Worm (Caenorhabditis elegans) whole organism, L2 larva: ENCODE data around the gene srx-62.

Source experiments
- alr-1 ChIP-seq: fragments of 150-350 bp; optimal IDR thresholded peaks from 2 replicates; lab custom pipeline; 2014; ENCODE audit warnings: missing biosample characterization, missing genetic modification characterization
- aly-2 ChIP-seq: fragments of 150-350 bp; optimal IDR thresholded peaks from 2 replicates; lab custom pipeline; 2014; ENCODE audit warnings: missing biosample characterization, missing genetic modification characterization
- fos-1 ChIP-seq: fragments of 150-350 bp; optimal IDR thresholded peaks from 2 replicates; lab custom pipeline; 2014; ENCODE audit warnings: missing biosample characterization, missing genetic modification characterization

- no peak for TF ChIP-seq aly-2
- no peak for TF ChIP-seq alr-1 (tag; lab: Kevin White, UChicago)
- no peak for TF ChIP-seq fos-1
Observed at ce11 chrV:3963715-3964114, 32.0 kb downstream of the srx-62 start, which contains the start of gene cyp-34A7.
